Worm (Caenorhabditis elegans) whole organism, late embryonic: ENCODE data around the gene ttll-12.
A peak's percentile ranks its signal among the peaks of the same experiment; 100 is the strongest.

Source experiments
- C38D4.7 ChIP-seq: fragments of 200-800 bp; sonication (Bioruptor generic); optimal IDR thresholded peaks from 2 replicates; lab custom pipeline; 2018; ENCODE audit warnings: mild to moderate bottlenecking, missing genetic modification characterization, moderate library complexity, missing compliant biosample characterization
- K02D7.2 ChIP-seq: sonication (generic microtip); optimal IDR thresholded peaks from 2 replicates; lab custom pipeline; 2017; ENCODE audit warnings: mild to moderate bottlenecking, missing genetic modification characterization, missing compliant biosample characterization
- K09A11.1 ChIP-seq: sonication (generic microtip); optimal IDR thresholded peaks from 2 replicates; lab custom pipeline; 2017; ENCODE audit warnings: antibody characterized with exemption, mild to moderate bottlenecking, missing genetic modification characterization, missing compliant biosample characterization; ENCODE audit not compliant: insufficient read depth
- T23F11.4 ChIP-seq: fragments of 200-800 bp; sonication (Bioruptor generic); optimal IDR thresholded peaks from 2 replicates; lab custom pipeline; 2018; ENCODE audit warnings: mild to moderate bottlenecking, missing genetic modification characterization, missing compliant biosample characterization
- ama-1 ChIP-seq: fragments of 150-350 bp; optimal IDR thresholded peaks from 2 replicates; lab custom pipeline; 2014
- ceh-18 ChIP-seq: sonication (generic microtip); optimal IDR thresholded peaks from 2 replicates; lab custom pipeline; 2016; ENCODE audit warnings: missing genetic modification characterization, missing compliant biosample characterization
- ceh-19 ChIP-seq: fragments of 200-800 bp; sonication (Bioruptor generic); optimal IDR thresholded peaks from 2 replicates; lab custom pipeline; 2018; ENCODE audit warnings: mild to moderate bottlenecking, missing genetic modification characterization, missing compliant biosample characterization
- ceh-22 ChIP-seq: sonication (generic microtip); optimal IDR thresholded peaks from 2 replicates; lab custom pipeline; 2017; ENCODE audit warnings: missing biosample characterization, missing genetic modification characterization
- ceh-24 ChIP-seq: sonication (generic microtip); optimal IDR thresholded peaks from 2 replicates; lab custom pipeline; 2016; ENCODE audit warnings: mild to moderate bottlenecking, missing genetic modification characterization, missing compliant biosample characterization
- ceh-31 ChIP-seq: sonication (generic microtip); optimal IDR thresholded peaks from 2 replicates; lab custom pipeline; 2016; ENCODE audit warnings: missing genetic modification characterization, missing compliant biosample characterization
- ceh-34 ChIP-seq: sonication (generic microtip); optimal IDR thresholded peaks from 2 replicates; lab custom pipeline; 2016; ENCODE audit warnings: mild to moderate bottlenecking, missing genetic modification characterization, missing compliant biosample characterization
- ceh-48 ChIP-seq: sonication (generic microtip); optimal IDR thresholded peaks from 2 replicates; lab custom pipeline; 2016; ENCODE audit warnings: missing genetic modification characterization, inconsistent platforms, missing compliant biosample characterization
- ceh-6 ChIP-seq: fragments of 200-800 bp; sonication (Bioruptor generic); optimal IDR thresholded peaks from 2 replicates; lab custom pipeline; 2018; ENCODE audit warnings: mild to moderate bottlenecking, missing genetic modification characterization, missing compliant biosample characterization
- dve-1 ChIP-seq: sonication (generic microtip); optimal IDR thresholded peaks from 2 replicates; lab custom pipeline; 2017; ENCODE audit warnings: antibody characterized with exemption, mild to moderate bottlenecking, missing genetic modification characterization, missing compliant biosample characterization
- elt-2 ChIP-seq: sonication (generic microtip); optimal IDR thresholded peaks from 2 replicates; lab custom pipeline; 2016; ENCODE audit warnings: missing genetic modification reagents, missing genetic modification characterization, missing compliant biosample characterization
- elt-4 ChIP-seq: sonication (generic microtip); optimal IDR thresholded peaks from 2 replicates; lab custom pipeline; 2016; ENCODE audit warnings: missing genetic modification characterization, missing compliant biosample characterization
- eyg-1 ChIP-seq: sonication (generic microtip); optimal IDR thresholded peaks from 2 replicates; lab custom pipeline; 2016; ENCODE audit warnings: missing genotype, missing genetic modification characterization, missing compliant biosample characterization
- gmeb-2 ChIP-seq: sonication (generic microtip); optimal IDR thresholded peaks from 2 replicates; lab custom pipeline; 2016; ENCODE audit warnings: missing genetic modification characterization, inconsistent platforms, missing compliant biosample characterization
- hlh-13 ChIP-seq: fragments of 200-800 bp; sonication (Bioruptor generic); optimal IDR thresholded peaks from 2 replicates; lab custom pipeline; 2018; ENCODE audit warnings: mild to moderate bottlenecking, missing genetic modification characterization, missing compliant biosample characterization
- hlh-30 ChIP-seq: sonication (generic microtip); optimal IDR thresholded peaks from 2 replicates; lab custom pipeline; 2017; ENCODE audit warnings: antibody characterized with exemption, missing genetic modification characterization, missing compliant biosample characterization; ENCODE audit not compliant: insufficient read depth
- hlh-6 ChIP-seq: sonication (generic microtip); optimal IDR thresholded peaks from 2 replicates; lab custom pipeline; 2016; ENCODE audit warnings: missing genotype, missing genetic modification characterization, missing compliant biosample characterization
- hlh-8 ChIP-seq: sonication (generic microtip); optimal IDR thresholded peaks from 2 replicates; lab custom pipeline; 2016; ENCODE audit warnings: missing genotype, missing genetic modification characterization, missing compliant biosample characterization
- lin-11 ChIP-seq: fragments of 200-800 bp; sonication (Bioruptor generic); optimal IDR thresholded peaks from 2 replicates; lab custom pipeline; 2018; ENCODE audit warnings: mild to moderate bottlenecking, missing genetic modification characterization, missing compliant biosample characterization
- mec-3 ChIP-seq: sonication (generic microtip); optimal IDR thresholded peaks from 2 replicates; lab custom pipeline; 2016; ENCODE audit warnings: borderline replicate concordance, missing genetic modification characterization, missing compliant biosample characterization
- nfya-1 ChIP-seq: sonication (generic microtip); optimal IDR thresholded peaks from 2 replicates; lab custom pipeline; 2017; ENCODE audit warnings: missing genetic modification characterization, mild to moderate bottlenecking, missing compliant biosample characterization, antibody characterized with exemption, moderate library complexity
- nhr-11 ChIP-seq: fragments of 150-350 bp; optimal IDR thresholded peaks from 2 replicates; lab custom pipeline; 2014; ENCODE audit warnings: missing biosample characterization, missing genetic modification characterization
- nhr-232 ChIP-seq: sonication (generic microtip); optimal IDR thresholded peaks from 2 replicates; lab custom pipeline; 2016; ENCODE audit warnings: missing genetic modification characterization, missing compliant biosample characterization
- npax-4 ChIP-seq: sonication (generic microtip); optimal IDR thresholded peaks from 2 replicates; lab custom pipeline; 2016; ENCODE audit warnings: missing genetic modification characterization, missing compliant biosample characterization
- pat-9 ChIP-seq: fragments of 200-800 bp; sonication (Bioruptor generic); optimal IDR thresholded peaks from 2 replicates; lab custom pipeline; 2018; ENCODE audit warnings: mild to moderate bottlenecking, missing genetic modification characterization, moderate library complexity, missing compliant biosample characterization
- pha-2 ChIP-seq: sonication (generic microtip); optimal IDR thresholded peaks from 2 replicates; lab custom pipeline; 2017; ENCODE audit warnings: mild to moderate bottlenecking, missing genetic modification characterization, missing compliant biosample characterization
- pqm-1 ChIP-seq: sonication (generic microtip); optimal IDR thresholded peaks from 2 replicates; lab custom pipeline; 2016; ENCODE audit warnings: missing genetic modification characterization, missing compliant biosample characterization
- pros-1 ChIP-seq: fragments of 150-350 bp; optimal IDR thresholded peaks from 2 replicates; lab custom pipeline; 2014; ENCODE audit warnings: missing biosample characterization, missing genetic modification reagents, missing genetic modification characterization
- ref-2 ChIP-seq: sonication (generic microtip); optimal IDR thresholded peaks from 2 replicates; lab custom pipeline; 2016; ENCODE audit warnings: missing genetic modification characterization, missing compliant biosample characterization
- rnt-1 ChIP-seq: sonication (generic microtip); optimal IDR thresholded peaks from 2 replicates; lab custom pipeline; 2016; ENCODE audit warnings: missing genetic modification characterization, missing compliant biosample characterization
- sox-4 ChIP-seq: sonication (generic microtip); optimal IDR thresholded peaks from 2 replicates; lab custom pipeline; 2017; ENCODE audit warnings: mild to moderate bottlenecking, missing genetic modification characterization, inconsistent platforms, missing compliant biosample characterization
- tbx-2 ChIP-seq: sonication (generic microtip); optimal IDR thresholded peaks from 2 replicates; lab custom pipeline; 2016; ENCODE audit warnings: missing genetic modification characterization, missing compliant biosample characterization
- unc-3 ChIP-seq, 2 experiments: fragments of 200-800 bp in 1 of 2; sonication (Bioruptor generic) in 1 of 2; sonication (generic microtip) in 1 of 2; conservative IDR thresholded peaks in 1 of 2; optimal IDR thresholded peaks in 1 of 2; 2 replicates each; pipeline versions ENCODE4 v1.3.6 to Lab custom; 2016 to 2022; ENCODE audit warnings: missing compliant biosample characterization in 2 of 2, missing genetic modification characterization in 2 of 2, missing genetic modification reagents in 1 of 2
- unc-42 ChIP-seq: sonication (generic microtip); optimal IDR thresholded peaks from 2 replicates; lab custom pipeline; 2016; ENCODE audit warnings: missing genotype, missing genetic modification characterization, missing compliant biosample characterization
- unc-55 ChIP-seq: sonication (generic microtip); optimal IDR thresholded peaks from 2 replicates; lab custom pipeline; 2017; ENCODE audit warnings: missing biosample characterization, missing genetic modification reagents, missing genetic modification characterization

The ttll-12 gene

DNA sequence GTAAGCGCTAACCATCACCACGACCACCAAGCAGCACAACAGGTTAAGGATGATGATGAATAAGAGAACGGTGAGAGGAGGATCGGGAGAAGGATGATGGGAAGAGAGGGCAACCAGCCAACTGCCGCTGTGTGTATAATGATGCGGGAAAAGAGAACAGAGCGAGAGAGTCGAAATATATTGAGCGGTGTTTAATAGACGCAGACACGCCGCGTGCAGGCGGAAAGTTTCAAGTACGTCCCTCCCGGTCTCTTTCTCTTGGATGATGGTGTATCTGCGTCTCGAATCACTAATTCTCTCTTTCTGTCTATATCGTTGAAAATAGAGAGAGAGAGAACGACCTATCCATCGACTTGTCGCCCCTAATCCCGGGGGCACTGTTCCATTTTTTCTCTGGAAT lies 17.9 kb downstream of the ttll-12 start:
- TF ChIP-seq hlh-6 (no peak), ceh-18 (peak; percentile 74), mec-3 (tag; lab: Kevin White, UChicago) (no peak), nhr-232 (no peak), K02D7.2 (no peak), pat-9 (tag; lab: Kevin White, UChicago) (no peak), dve-1 (tag; lab: Kevin White, UChicago) (peak; percentile 2), nhr-11 (tag; lab: Kevin White, UChicago) (no peak), unc-55 (GFP tag; lab: Kevin White, UChicago) (peak; percentile 18), unc-3 (GFP tag; conservative IDR thresholded peaks at IDR 0.05; lab: Robert Waterston, UW) (0 out of 2 replicates have a peak, but pooled peaks have one; percentile 18), unc-3 (tag; optimal IDR thresholded peaks at IDR 0.05; lab: Kevin White, UChicago) (no peak), nfya-1 (tag; lab: Kevin White, UChicago) (peak; percentile 69), ceh-48 (tag; lab: Kevin White, UChicago) (no peak), lin-11 (tag; lab: Kevin White, UChicago) (no peak), pqm-1 (tag; lab: Kevin White, UChicago) (no peak), unc-42 (peak; percentile 7), tbx-2 (tag; lab: Kevin White, UChicago) (peak; percentile 38), ceh-34 (peak; percentile 55), ref-2 (tag; lab: Kevin White, UChicago) (peak; percentile 30), hlh-30 (tag; lab: Kevin White, UChicago) (peak; percentile 54), elt-2 (no peak), ceh-22 (tag; lab: Kevin White, UChicago) (peak; percentile 12), hlh-8 (tag; lab: Kevin White, UChicago) (no peak), ceh-31 (tag; lab: Kevin White, UChicago) (peak; percentile 26), ceh-19 (GFP tag; lab: Kevin White, UChicago) (peak; percentile 32), elt-4 (no peak)

- no peak for TF ChIP-seq ceh-24 (tag; lab: Kevin White, UChicago)
- TF ChIP-seq sox-4: no peak
Measured at ce11 chrII:9358230-9358629, 19.4 kb downstream of the ttll-12 start, which contains the start of gene mel-11. TSS of gene mel-11 (plus strand) at chrII:9358530.

ce11 chrII:9362249-9362648 lies 23.5 kb downstream of the ttll-12 start:
- TF ChIP-seq ceh-19 (GFP tag; lab: Kevin White, UChicago) (no peak), ama-1 (lab: Kevin White, UChicago) (no peak), ceh-6 (no peak), pha-2 (tag; lab: Kevin White, UChicago) (no peak), rnt-1 (tag; lab: Kevin White, UChicago) (no peak), T23F11.4 (GFP tag; lab: Kevin White, UChicago) (no peak), hlh-13 (GFP tag; lab: Kevin White, UChicago) (no peak), pros-1 (tag; lab: Kevin White, UChicago) (no peak), C38D4.7 (GFP tag; lab: Kevin White, UChicago) (no peak), K09A11.1 (tag; lab: Kevin White, UChicago) (no peak), npax-4 (no peak), eyg-1 (tag; lab: Kevin White, UChicago) (no peak), gmeb-2 (tag; lab: Kevin White, UChicago) (no peak)
